Worm (Caenorhabditis elegans) whole organism, L1 larva: ENCODE data around the gene pha-4.

Experiments used
- C16A3.4 ChIP-seq: fragments of 150-350 bp; optimal IDR thresholded peaks from 2 replicates; lab custom pipeline; 2014; ENCODE audit warnings: missing biosample characterization, missing genetic modification characterization
- C34B4.2 ChIP-seq: sonication (generic microtip); optimal IDR thresholded peaks from 2 replicates; lab custom pipeline; 2017; ENCODE audit warnings: mild to moderate bottlenecking, missing genetic modification characterization, missing compliant biosample characterization
- Y116A8C.19 ChIP-seq: sonication (generic microtip); optimal IDR thresholded peaks from 2 replicates; lab custom pipeline; 2016; ENCODE audit warnings: missing compliant biosample characterization, missing genetic modification characterization, borderline replicate concordance
- alr-1 ChIP-seq: fragments of 200-800 bp; sonication (Bioruptor generic); optimal IDR thresholded peaks from 2 replicates; lab custom pipeline; 2018; ENCODE audit warnings: borderline replicate concordance, mild to moderate bottlenecking, missing genetic modification characterization, missing compliant biosample characterization
- ceh-8 ChIP-seq: fragments of 200-800 bp; sonication (Bioruptor generic); optimal IDR thresholded peaks from 2 replicates; lab custom pipeline; 2018; ENCODE audit warnings: mild to moderate bottlenecking, missing genetic modification characterization, moderate library complexity, missing compliant biosample characterization
- ceh-82 ChIP-seq, 3 experiments: fragments of 150-350 bp in 1 of 3; sonication (generic microtip) in 2 of 3; optimal IDR thresholded peaks; 2 replicates each; lab custom pipeline; 2014 to 2017; ENCODE audit warnings: missing biosample characterization in 3 of 3, missing genetic modification characterization in 3 of 3
- ceh-88 ChIP-seq: fragments of 200-800 bp; sonication (Bioruptor generic); IDR thresholded peaks from 2 replicates; pipeline ENCODE4 v1.3.6; 2022; ENCODE audit warnings: missing genetic modification characterization, missing compliant biosample characterization
- dpl-1 ChIP-seq, 3 experiments: fragments of 150-350 bp in 2 of 3; sonication (generic microtip) in 1 of 3; optimal IDR thresholded peaks; 2 replicates each; lab custom pipeline; 2014 to 2017; ENCODE audit warnings: missing biosample characterization in 3 of 3, missing genetic modification characterization in 3 of 3, missing genetic modification reagents in 3 of 3
- efl-1 ChIP-seq, 4 experiments: fragments of 150-350 bp; optimal IDR thresholded peaks in 3 of 4; peaks in 1 of 4; 1 replicate in 1 of 4; 2 replicates in 3 of 4; lab custom pipeline; 2014; ENCODE audit warnings: missing biosample characterization in 2 of 4, missing genetic modification characterization in 2 of 4, missing genetic modification reagents in 2 of 4
- efl-3 ChIP-seq: fragments of 200-800 bp; sonication (Bioruptor generic); optimal IDR thresholded peaks from 2 replicates; lab custom pipeline; 2018; ENCODE audit warnings: mild to moderate bottlenecking, missing genetic modification characterization, missing compliant biosample characterization
- elt-2 ChIP-seq: sonication (generic microtip); optimal IDR thresholded peaks from 2 replicates; lab custom pipeline; 2016; ENCODE audit warnings: missing genetic modification characterization, mild to moderate bottlenecking, inconsistent platforms, missing compliant biosample characterization, missing genetic modification reagents
- ets-5 ChIP-seq: fragments of 200-800 bp; sonication (Bioruptor generic); IDR thresholded peaks from 2 replicates; pipeline ENCODE4 v1.3.6; 2022; ENCODE audit warnings: missing genetic modification characterization, missing compliant biosample characterization
- fkh-10 ChIP-seq: sonication (generic microtip); optimal IDR thresholded peaks from 2 replicates; lab custom pipeline; 2017; ENCODE audit warnings: missing biosample characterization, missing genetic modification reagents, missing genetic modification characterization
- fkh-8 ChIP-seq: sonication (generic microtip); optimal IDR thresholded peaks from 2 replicates; lab custom pipeline; 2016; ENCODE audit warnings: mild to moderate bottlenecking, missing genetic modification characterization, missing compliant biosample characterization
- fos-1 ChIP-seq: fragments of 150-350 bp; optimal IDR thresholded peaks from 2 replicates; lab custom pipeline; 2014; ENCODE audit warnings: missing biosample characterization, missing genetic modification characterization
- grh-1 ChIP-seq: fragments of 200-800 bp; sonication (Bioruptor generic); IDR thresholded peaks from 2 replicates; pipeline ENCODE4 v1.3.6; 2022; ENCODE audit warnings: missing genetic modification reagents, missing genetic modification characterization, missing compliant biosample characterization
- hlh-4 ChIP-seq: sonication (generic microtip); optimal IDR thresholded peaks from 2 replicates; lab custom pipeline; 2016; ENCODE audit warnings: mild to moderate bottlenecking, missing genetic modification characterization, missing compliant biosample characterization
- irx-1 ChIP-seq: sonication (generic microtip); optimal IDR thresholded peaks from 2 replicates; lab custom pipeline; 2016; ENCODE audit warnings: missing genetic modification characterization, missing compliant biosample characterization
- isw-1 ChIP-seq: fragments of 200-800 bp; sonication (Bioruptor generic); IDR thresholded peaks from 2 replicates; pipeline ENCODE4 v1.3.6; 2022; ENCODE audit warnings: missing genetic modification characterization, missing compliant biosample characterization
- jun-1 ChIP-seq: fragments of 150-350 bp; optimal IDR thresholded peaks from 2 replicates; lab custom pipeline; 2014; ENCODE audit warnings: missing biosample characterization, missing genetic modification reagents, missing genetic modification characterization
- lin-13 ChIP-seq: fragments of 150-350 bp; optimal IDR thresholded peaks from 2 replicates; lab custom pipeline; 2014; ENCODE audit warnings: missing biosample characterization, missing genetic modification reagents, missing genetic modification characterization
- lin-14 ChIP-seq: fragments of 200-800 bp; sonication (Bioruptor generic); optimal IDR thresholded peaks from 2 replicates; lab custom pipeline; 2018; ENCODE audit warnings: mild to moderate bottlenecking, missing genetic modification characterization, moderate library complexity, missing compliant biosample characterization
- lin-15B ChIP-seq: fragments of 150-350 bp; sonication (generic microtip); optimal IDR thresholded peaks from 3 replicates; lab custom pipeline; 2014; ENCODE audit warnings: missing biosample characterization, missing genetic modification characterization
- lin-39 ChIP-seq: fragments of 150-350 bp; optimal IDR thresholded peaks from 2 replicates; lab custom pipeline; 2014; ENCODE audit warnings: missing biosample characterization, missing genetic modification reagents, missing genetic modification characterization
- lir-3 ChIP-seq: sonication (generic microtip); optimal IDR thresholded peaks from 2 replicates; lab custom pipeline; 2016; ENCODE audit warnings: mild to moderate bottlenecking, missing genetic modification characterization, moderate library complexity, missing compliant biosample characterization; ENCODE audit not compliant: poor library complexity
- lsy-2 ChIP-seq, 2 experiments: fragments of 150-350 bp; optimal IDR thresholded peaks; 2 replicates each; lab custom pipeline; 2014; ENCODE audit warnings: missing biosample characterization in 2 of 2, missing genetic modification characterization in 2 of 2
- mab-9 ChIP-seq: fragments of 200-800 bp; sonication (Bioruptor generic); IDR thresholded peaks from 2 replicates; pipeline ENCODE4 v1.3.6; 2022; ENCODE audit warnings: missing genetic modification reagents, missing genetic modification characterization, missing compliant biosample characterization
- nhr-11 ChIP-seq: fragments of 150-350 bp; optimal IDR thresholded peaks from 2 replicates; lab custom pipeline; 2014; ENCODE audit warnings: missing biosample characterization, missing genetic modification characterization
- nhr-12 ChIP-seq: sonication (generic microtip); optimal IDR thresholded peaks from 2 replicates; lab custom pipeline; 2017; ENCODE audit warnings: missing biosample characterization, missing genetic modification characterization
- nhr-19 ChIP-seq: fragments of 200-800 bp; sonication (Bioruptor generic); conservative IDR thresholded peaks from 2 replicates; pipeline ENCODE4 v1.3.6; 2022; ENCODE audit warnings: missing genetic modification characterization, missing compliant biosample characterization
- nhr-28 ChIP-seq: fragments of 150-350 bp; optimal IDR thresholded peaks from 2 replicates; lab custom pipeline; 2014; ENCODE audit warnings: missing biosample characterization, missing genetic modification characterization
- nhr-71 ChIP-seq: sonication (generic microtip); optimal IDR thresholded peaks from 2 replicates; lab custom pipeline; 2016; ENCODE audit warnings: mild to moderate bottlenecking, missing genetic modification characterization, moderate library complexity, missing compliant biosample characterization
- nhr-90 ChIP-seq: sonication (generic microtip); optimal IDR thresholded peaks from 2 replicates; lab custom pipeline; 2016; ENCODE audit warnings: mild to moderate bottlenecking, missing genetic modification characterization, missing compliant biosample characterization; ENCODE audit not compliant: poor library complexity
- pax-3 ChIP-seq: fragments of 200-800 bp; sonication (Bioruptor generic); optimal IDR thresholded peaks from 2 replicates; lab custom pipeline; 2018; ENCODE audit warnings: mild to moderate bottlenecking, missing genetic modification characterization, moderate library complexity, missing compliant biosample characterization
- pqm-1 ChIP-seq: sonication (generic microtip); optimal IDR thresholded peaks from 3 replicates; lab custom pipeline; 2017; ENCODE audit warnings: missing biosample characterization, missing genetic modification characterization
- rnt-1 ChIP-seq: sonication (generic microtip); optimal IDR thresholded peaks from 2 replicates; lab custom pipeline; 2016; ENCODE audit warnings: mild to moderate bottlenecking, missing genetic modification characterization, moderate library complexity, missing compliant biosample characterization
- skn-1 ChIP-seq: fragments of 150-350 bp; optimal IDR thresholded peaks from 2 replicates; lab custom pipeline; 2014; ENCODE audit warnings: missing biosample characterization, missing genetic modification characterization
- snpc-4 ChIP-seq: fragments of 150-350 bp; optimal IDR thresholded peaks from 2 replicates; lab custom pipeline; 2014; ENCODE audit warnings: missing biosample characterization, missing genetic modification characterization
- sox-4 ChIP-seq: sonication (generic microtip); optimal IDR thresholded peaks from 2 replicates; lab custom pipeline; 2016; ENCODE audit warnings: missing genetic modification characterization, missing compliant biosample characterization
- sup-37 ChIP-seq: fragments of 200-800 bp; sonication (Bioruptor generic); optimal IDR thresholded peaks from 2 replicates; lab custom pipeline; 2018; ENCODE audit warnings: mild to moderate bottlenecking, missing genetic modification characterization, missing compliant biosample characterization
- swsn-7 ChIP-seq: sonication (generic microtip); optimal IDR thresholded peaks from 2 replicates; lab custom pipeline; 2016; ENCODE audit warnings: missing genetic modification characterization, missing compliant biosample characterization
- tbx-2 ChIP-seq: sonication (generic microtip); optimal IDR thresholded peaks from 2 replicates; lab custom pipeline; 2016; ENCODE audit warnings: missing genetic modification characterization, missing compliant biosample characterization
- unc-130 ChIP-seq: fragments of 150-350 bp; optimal IDR thresholded peaks from 2 replicates; lab custom pipeline; 2017; ENCODE audit warnings: missing biosample characterization, missing genetic modification characterization, inconsistent platforms
- unc-30 ChIP-seq: sonication (generic microtip); optimal IDR thresholded peaks from 2 replicates; lab custom pipeline; 2017; ENCODE audit warnings: missing biosample characterization, missing genetic modification characterization
- unc-98 ChIP-seq: fragments of 200-800 bp; sonication (Bioruptor generic); IDR thresholded peaks from 2 replicates; pipeline ENCODE4 v1.3.6; 2022; ENCODE audit warnings: missing genetic modification characterization, missing compliant biosample characterization
- xbp-1 ChIP-seq: sonication (generic microtip); optimal IDR thresholded peaks from 2 replicates; lab custom pipeline; 2016; ENCODE audit warnings: missing genetic modification characterization, missing compliant biosample characterization
- zag-1 ChIP-seq: fragments of 150-350 bp; optimal IDR thresholded peaks from 2 replicates; lab custom pipeline; 2014; ENCODE audit warnings: missing biosample characterization, missing genetic modification characterization
- zip-4 ChIP-seq: fragments of 200-800 bp; sonication (Bioruptor generic); optimal IDR thresholded peaks from 2 replicates; lab custom pipeline; 2018; ENCODE audit warnings: mild to moderate bottlenecking, missing genetic modification characterization, moderate library complexity, missing compliant biosample characterization
- ztf-11 ChIP-seq, 2 experiments: sonication (generic microtip); optimal IDR thresholded peaks; 2 replicates each; lab custom pipeline; 2016 to 2017; ENCODE audit warnings: missing genetic modification characterization in 2 of 2, missing biosample characterization in 1 of 2, missing compliant biosample characterization in 1 of 2

pha-4 gene

ce11 chrV:20785848-20786225 lies 33.0 kb downstream of the pha-4 start:
- TF ChIP-seq swsn-7 (tag; lab: Kevin White, UChicago) (no peak), efl-1 (optimal IDR thresholded peaks at IDR 0.05; lab: Kevin White, UChicago) (no peak), efl-1 (GFP tag; optimal IDR thresholded peaks at IDR 0.05 in 1 of 2; lab: Kevin White, UChicago) (peak in 1 of 2 experiments; percentile 64)

ce11 chrV:20789105-20789504 lies 36.3 kb downstream of the pha-4 start, which contains the start of gene tpan-1:
Gene tpan-1, plus strand, starts transcription at chrV:20789502.
- peak; percentile 92 for TF ChIP-seq lin-14 (GFP tag; lab: Kevin White, UChicago)
- TF ChIP-seq hlh-4 (tag; lab: Kevin White, UChicago) = no peak
- TF ChIP-seq nhr-28 (tag; lab: Kevin White, UChicago) = no peak
- TF ChIP-seq rnt-1 (tag; lab: Kevin White, UChicago) = no peak
- peak; percentile 48; the same call in 1 of the 2 replicates for TF ChIP-seq mab-9 (GFP tag; lab: Robert Waterston, UW)
- no peak for TF ChIP-seq lin-15B (tag; lab: Kevin White, UChicago)
- TF ChIP-seq Y116A8C.19 (tag; lab: Kevin White, UChicago) = no peak
- TF ChIP-seq lin-39 (tag; lab: Kevin White, UChicago) = no peak
- peak; percentile 40 for TF ChIP-seq isw-1
- no peak for TF ChIP-seq unc-130 (tag; lab: Kevin White, UChicago)
- TF ChIP-seq nhr-19 (GFP tag; lab: Robert Waterston, UW) = peak; percentile 36; the same call in 1 of the 2 replicates
- no peak for TF ChIP-seq lir-3 (tag; lab: Kevin White, UChicago)
- no peak for TF ChIP-seq efl-3 (GFP tag; lab: Kevin White, UChicago)
- TF ChIP-seq C34B4.2 = no peak
- TF ChIP-seq tbx-2 (tag; lab: Kevin White, UChicago) = peak; percentile 76
- no peak for TF ChIP-seq grh-1
- TF ChIP-seq ets-5 (GFP tag; lab: Robert Waterston, UW) = no peak
- peak; percentile 7 to 81 (median 50) for TF ChIP-seq ceh-82 (tag; optimal IDR thresholded peaks at IDR 0.05; lab: Kevin White, UChicago)
- TF ChIP-seq fkh-8 (tag; lab: Kevin White, UChicago) = peak; percentile 83
- TF ChIP-seq lin-13 (GFP tag; lab: Kevin White, UChicago) = no peak
- TF ChIP-seq fkh-10 = peak; percentile 82
- TF ChIP-seq C16A3.4 (tag; lab: Kevin White, UChicago) = no peak
- no peak for TF ChIP-seq jun-1 (tag; lab: Kevin White, UChicago)
- no peak for TF ChIP-seq pqm-1 (tag; lab: Kevin White, UChicago)
- TF ChIP-seq irx-1 (tag; lab: Kevin White, UChicago) = peak; percentile 42
- TF ChIP-seq pax-3 (tag; lab: Kevin White, UChicago) = peak; percentile 25
- TF ChIP-seq nhr-71 (tag; lab: Kevin White, UChicago) = peak; percentile 68
- TF ChIP-seq alr-1 (tag; lab: Kevin White, UChicago) = no peak
- TF ChIP-seq elt-2 = no peak
- TF ChIP-seq ceh-8 (GFP tag; lab: Kevin White, UChicago) = peak; percentile 4
- peak; percentile 58 for TF ChIP-seq swsn-7 (tag; lab: Kevin White, UChicago)
- TF ChIP-seq nhr-12 (tag; lab: Kevin White, UChicago) = no peak
- 0 out of 2 replicates have a peak, but pooled peaks have one; percentile 37 for TF ChIP-seq ceh-88 (GFP tag; lab: Robert Waterston, UW)
- TF ChIP-seq dpl-1 (GFP tag; optimal IDR thresholded peaks at IDR 0.05; lab: Kevin White, UChicago) = peak in 1 of 3 experiments; percentile 27
- no peak for TF ChIP-seq zip-4 (GFP tag; lab: Kevin White, UChicago)
- no peak for TF ChIP-seq fos-1 (tag; lab: Kevin White, UChicago)
- TF ChIP-seq unc-98 = no peak
- no peak for TF ChIP-seq nhr-11 (tag; lab: Kevin White, UChicago)
- no peak for TF ChIP-seq ztf-11 (tag; optimal IDR thresholded peaks at IDR 0.05; lab: Kevin White, UChicago)
- TF ChIP-seq xbp-1 (tag; lab: Kevin White, UChicago) = peak; percentile 43
- peak; percentile 7 for TF ChIP-seq skn-1 (tag; lab: Kevin White, UChicago)
- TF ChIP-seq zag-1 (tag; lab: Kevin White, UChicago) = no peak
- no peak for TF ChIP-seq sup-37
- peak; percentile 7 to 9 for TF ChIP-seq efl-1 (optimal IDR thresholded peaks at IDR 0.05; lab: Kevin White, UChicago)
- TF ChIP-seq efl-1 (GFP tag; optimal IDR thresholded peaks at IDR 0.05 in 1 of 2; lab: Kevin White, UChicago) = peak; percentile 1 to 83
- TF ChIP-seq nhr-90 (tag; lab: Kevin White, UChicago) = no peak
- TF ChIP-seq lsy-2 (tag; optimal IDR thresholded peaks at IDR 0.05; lab: Kevin White, UChicago) = peak in 1 of 2 experiments; percentile 49
- peak; percentile 34 for TF ChIP-seq snpc-4
- no peak for TF ChIP-seq unc-30 (tag; lab: Kevin White, UChicago)
- no peak for TF ChIP-seq sox-4 (tag; lab: Kevin White, UChicago)
